Fruit fly (Drosophila melanogaster): ENCODE measurements around the gene MBD-R2.

DNA sequence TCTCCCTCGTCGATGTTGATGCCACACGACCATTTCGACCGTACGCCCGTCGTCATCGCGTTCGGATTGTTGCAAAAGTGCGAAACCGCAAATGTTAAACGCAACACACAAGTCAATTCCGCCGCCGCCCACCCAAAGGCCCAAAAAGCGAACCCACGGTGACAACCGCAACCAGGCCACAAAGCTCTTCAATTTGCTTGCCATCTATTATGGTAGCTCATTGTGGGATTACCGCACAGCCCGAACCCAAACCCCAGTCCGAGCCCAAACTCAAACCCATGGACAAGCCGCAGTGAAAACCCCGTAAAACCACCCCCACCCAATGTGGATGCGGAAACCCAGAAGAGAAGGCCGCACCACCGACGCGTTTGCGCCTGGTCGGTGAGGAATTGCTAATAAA, 26.2 kb downstream of the MBD-R2 start:
- TF ChIP-seq Myc (optimal IDR thresholded peaks at IDR 0.05) (no peak), h (optimal IDR thresholded peaks at IDR 0.05) (no peak), ttk (optimal IDR thresholded peaks at IDR 0.05) (no peak), psq (optimal IDR thresholded peaks at IDR 0.05) (no peak), Sin3A (optimal IDR thresholded peaks at IDR 0.05) (no peak), insv (optimal IDR thresholded peaks at IDR 0.05) (no peak)
